Fruit fly (Drosophila melanogaster) whole organism, embryonic: ENCODE results near the gene Ccp84Ac.

Source experiments
- Nf-YC ChIP-seq: fragments of 200-800 bp; optimal IDR thresholded peaks from 3 replicates; lab custom pipeline; 2019; ENCODE audit warnings: missing biosample characterization, mild to moderate bottlenecking, missing genetic modification characterization, moderate library complexity
- peb ChIP-seq: fragments of 200-800 bp; sonication (Bioruptor generic); IDR thresholded peaks from 2 replicates; pipeline ENCODE4 v1.3.6; 2022; ENCODE audit warnings: missing biosample characterization, missing genetic modification characterization
- zf30C ChIP-seq: fragments of 200-800 bp; sonication (Bioruptor generic); optimal IDR thresholded peaks from 3 replicates; lab custom pipeline; 2018; ENCODE audit warnings: missing biosample characterization, mild to moderate bottlenecking, missing genetic modification characterization

DNA sequence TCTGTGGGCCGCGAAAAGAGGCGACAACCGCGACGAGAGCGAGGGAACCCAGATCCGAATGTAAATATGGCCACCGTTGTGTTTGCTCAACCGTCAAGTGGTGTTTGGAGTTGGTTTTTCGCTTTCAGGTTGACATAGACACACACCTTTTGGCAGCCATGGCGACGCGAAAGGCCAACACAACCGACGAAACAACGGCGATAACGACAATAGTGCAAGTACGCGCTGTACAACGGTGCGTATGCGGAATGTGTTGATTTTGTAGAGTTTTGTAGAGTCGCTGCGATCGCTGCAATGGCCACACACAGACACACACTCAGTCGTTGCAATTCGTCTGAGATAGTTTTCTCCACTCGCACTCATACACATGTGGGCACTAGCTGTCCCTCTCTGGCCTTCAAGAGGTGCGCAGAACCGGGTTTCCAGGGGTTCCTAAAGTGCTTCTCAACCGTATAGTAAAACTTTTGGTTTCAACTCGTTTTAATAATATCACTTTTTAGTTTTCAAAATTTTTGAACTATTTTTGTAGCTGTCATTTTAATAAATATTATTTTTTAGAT is 45.4 kb upstream of the Ccp84Ac start:
- TF ChIP-seq zf30C (no peak), Nf-YC (no peak), peb (GFP tag; lab: Robert Waterston, UW) (no peak; the same call in 1 of the 2 replicates)
